Fruit fly (Drosophila melanogaster) whole organism, prepupa: ENCODE measurements around the gene Hipk.

Experiments
- Blimp-1 ChIP-seq: fragments of 200-800 bp; sonication (Bioruptor generic); optimal IDR thresholded peaks from 3 replicates; lab custom pipeline; 2017; ENCODE audit warnings: missing biosample characterization, missing genetic modification characterization, mild to moderate bottlenecking, moderate library complexity, missing genetic modification reagents
- CG10631 ChIP-seq: fragments of 200-800 bp; sonication (Bioruptor generic); optimal IDR thresholded peaks from 2 replicates; lab custom pipeline; 2016; ENCODE audit warnings: missing biosample characterization, missing genetic modification characterization
- CG10669 ChIP-seq: fragments of 200-800 bp; sonication (Bioruptor generic); optimal IDR thresholded peaks from 3 replicates; lab custom pipeline; 2018; ENCODE audit warnings: missing biosample characterization, mild to moderate bottlenecking, missing genetic modification characterization, moderate library complexity
- CG11294 ChIP-seq: fragments of 200-800 bp; sonication (Bioruptor generic); IDR thresholded peaks from 2 replicates; pipeline ENCODE4 v1.3.6; 2022; ENCODE audit warnings: missing biosample characterization, missing genetic modification characterization
- CG11762 ChIP-seq: fragments of 200-800 bp; sonication (Bioruptor generic); optimal IDR thresholded peaks from 3 replicates; lab custom pipeline; 2016; ENCODE audit warnings: missing biosample characterization, missing genetic modification characterization; ENCODE audit not compliant: insufficient read depth
- CG1621 ChIP-seq: fragments of 200-800 bp; sonication (Bioruptor generic); optimal IDR thresholded peaks from 3 replicates; lab custom pipeline; 2018; ENCODE audit warnings: missing biosample characterization, mild to moderate bottlenecking, missing genetic modification characterization
- CG16779 ChIP-seq: fragments of 200-800 bp; sonication (Bioruptor generic); optimal IDR thresholded peaks from 3 replicates; lab custom pipeline; 2017; ENCODE audit warnings: missing biosample characterization, mild to moderate bottlenecking, missing genetic modification characterization
- CG3032 ChIP-seq: fragments of 200-800 bp; optimal IDR thresholded peaks from 2 replicates; lab custom pipeline; 2019; ENCODE audit warnings: missing biosample characterization, mild to moderate bottlenecking, missing genetic modification characterization, moderate library complexity
- CG31627 ChIP-seq: fragments of 200-800 bp; sonication (Bioruptor generic); optimal IDR thresholded peaks from 3 replicates; lab custom pipeline; 2016; ENCODE audit warnings: missing biosample characterization, missing genetic modification characterization
- CG34406 ChIP-seq: fragments of 200-800 bp; sonication (Bioruptor generic); optimal IDR thresholded peaks from 3 replicates; lab custom pipeline; 2016; ENCODE audit warnings: missing biosample characterization, missing genetic modification characterization
- CG3919 ChIP-seq: fragments of 200-800 bp; sonication (Bioruptor generic); optimal IDR thresholded peaks from 3 replicates; lab custom pipeline; 2016; ENCODE audit warnings: missing biosample characterization, missing genetic modification characterization
- CG6163 ChIP-seq: fragments of 200-800 bp; sonication (Bioruptor generic); IDR thresholded peaks from 3 replicates; pipeline ENCODE4 v1.3.6; 2022; ENCODE audit warnings: missing biosample characterization, missing genetic modification characterization
- CG6276 ChIP-seq: fragments of 200-800 bp; sonication (Bioruptor generic); optimal IDR thresholded peaks from 2 replicates; lab custom pipeline; 2017; ENCODE audit warnings: missing biosample characterization, mild to moderate bottlenecking, missing genetic modification characterization
- CG6792 ChIP-seq: fragments of 200-800 bp; sonication (Bioruptor generic); optimal IDR thresholded peaks from 3 replicates; lab custom pipeline; 2016; ENCODE audit warnings: missing biosample characterization, missing genetic modification characterization
- CG6808 ChIP-seq: fragments of 200-800 bp; sonication (Bioruptor generic); optimal IDR thresholded peaks from 3 replicates; lab custom pipeline; 2017; ENCODE audit warnings: missing biosample characterization, missing genetic modification characterization, mild to moderate bottlenecking, moderate library complexity, missing genetic modification reagents
- CG6854 ChIP-seq: fragments of 200-800 bp; sonication (Bioruptor generic); optimal IDR thresholded peaks from 2 replicates; lab custom pipeline; 2017; ENCODE audit warnings: missing biosample characterization, mild to moderate bottlenecking, missing genetic modification characterization
- CG7368 ChIP-seq: fragments of 200-800 bp; sonication (Bioruptor generic); optimal IDR thresholded peaks from 3 replicates; lab custom pipeline; 2016; ENCODE audit warnings: missing biosample characterization, missing genetic modification characterization
- CG8119 ChIP-seq: fragments of 200-800 bp; sonication (Bioruptor generic); IDR thresholded peaks from 3 replicates; pipeline ENCODE4 v1.3.6; 2022; ENCODE audit warnings: missing biosample characterization, missing genetic modification characterization
- CG8632 ChIP-seq: fragments of 200-800 bp; sonication (Bioruptor generic); optimal IDR thresholded peaks from 3 replicates; lab custom pipeline; 2016; ENCODE audit warnings: missing biosample characterization, missing genetic modification characterization
- CG9139 ChIP-seq: fragments of 200-800 bp; sonication (Bioruptor generic); optimal IDR thresholded peaks from 3 replicates; lab custom pipeline; 2017; ENCODE audit warnings: missing biosample characterization, mild to moderate bottlenecking, missing genetic modification characterization
- Eip75B ChIP-seq: fragments of 200-800 bp; sonication (Bioruptor generic); optimal IDR thresholded peaks from 3 replicates; lab custom pipeline; 2016; ENCODE audit warnings: missing biosample characterization, missing genetic modification characterization
- Eip78C ChIP-seq: fragments of 200-800 bp; sonication (Bioruptor generic); peaks from one replicate; lab custom pipeline; 2016; ENCODE audit warnings: missing biosample characterization, missing genetic modification characterization
- Eip93F ChIP-seq: fragments of 200-800 bp; sonication (Bioruptor generic); optimal IDR thresholded peaks from 2 replicates; lab custom pipeline; 2016; ENCODE audit warnings: missing biosample characterization, mild to moderate bottlenecking, missing genetic modification characterization
- Ets21C ChIP-seq: fragments of 200-800 bp; sonication (Bioruptor generic); optimal IDR thresholded peaks from 3 replicates; lab custom pipeline; 2016; ENCODE audit warnings: missing biosample characterization, missing genetic modification characterization
- Ets96B ChIP-seq: fragments of 200-800 bp; optimal IDR thresholded peaks from 2 replicates; lab custom pipeline; 2019; ENCODE audit warnings: missing biosample characterization, mild to moderate bottlenecking, missing genetic modification characterization, moderate library complexity
- Gug ChIP-seq: fragments of 200-800 bp; sonication (Bioruptor generic); IDR thresholded peaks from 2 replicates; pipeline ENCODE4 v1.3.6; 2022; ENCODE audit warnings: missing biosample characterization, missing genetic modification characterization
- Hr39 ChIP-seq: fragments of 200-800 bp; sonication (Bioruptor generic); optimal IDR thresholded peaks from 2 replicates; lab custom pipeline; 2016; ENCODE audit warnings: missing biosample characterization, missing genetic modification characterization
- Lpt ChIP-seq: fragments of 200-800 bp; sonication (Bioruptor generic); optimal IDR thresholded peaks from 3 replicates; lab custom pipeline; 2016; ENCODE audit warnings: missing biosample characterization, missing genetic modification characterization
- Met ChIP-seq: fragments of 200-800 bp; sonication (Bioruptor generic); optimal IDR thresholded peaks from 3 replicates; lab custom pipeline; 2016; ENCODE audit warnings: missing biosample characterization, missing genetic modification characterization
- OdsH ChIP-seq: fragments of 200-800 bp; sonication (Bioruptor generic); optimal IDR thresholded peaks from 3 replicates; lab custom pipeline; 2016; ENCODE audit warnings: missing biosample characterization, missing genetic modification characterization
- Smox ChIP-seq: fragments of 200-800 bp; sonication (Bioruptor generic); optimal IDR thresholded peaks from 3 replicates; lab custom pipeline; 2016; ENCODE audit warnings: missing biosample characterization, missing genetic modification characterization
- Sox102F ChIP-seq: fragments of 200-800 bp; sonication (Bioruptor generic); optimal IDR thresholded peaks from 2 replicates; lab custom pipeline; 2016; ENCODE audit warnings: missing biosample characterization, mild to moderate bottlenecking, missing genetic modification characterization
- Sox14 ChIP-seq: fragments of 200-800 bp; sonication (Bioruptor generic); optimal IDR thresholded peaks from 3 replicates; lab custom pipeline; 2016; ENCODE audit warnings: missing biosample characterization, missing genetic modification characterization
- cyc ChIP-seq: fragments of 200-800 bp; sonication (Bioruptor generic); optimal IDR thresholded peaks from 3 replicates; lab custom pipeline; 2016; ENCODE audit warnings: missing biosample characterization, missing genetic modification characterization
- dsx ChIP-seq: fragments of 200-800 bp; optimal IDR thresholded peaks from 3 replicates; lab custom pipeline; 2019; ENCODE audit warnings: missing biosample characterization, mild to moderate bottlenecking, missing genetic modification characterization, moderate library complexity; ENCODE audit not compliant: poor library complexity, severe bottlenecking
- eg ChIP-seq: fragments of 200-800 bp; sonication (Bioruptor generic); IDR thresholded peaks from 3 replicates; pipeline ENCODE4 v1.3.6; 2022; ENCODE audit warnings: missing biosample characterization, missing genetic modification characterization
- esn ChIP-seq: fragments of 200-800 bp; sonication (Bioruptor generic); optimal IDR thresholded peaks from 2 replicates; lab custom pipeline; 2016; ENCODE audit warnings: missing biosample characterization, mild to moderate bottlenecking, missing genetic modification characterization, moderate library complexity
- fd59A ChIP-seq: fragments of 200-800 bp; sonication (Bioruptor generic); optimal IDR thresholded peaks from 2 replicates; lab custom pipeline; 2017; ENCODE audit warnings: missing biosample characterization, mild to moderate bottlenecking, missing genetic modification characterization, missing genetic modification reagents
- fd85E ChIP-seq: fragments of 200-800 bp; sonication (Bioruptor generic); optimal IDR thresholded peaks from 3 replicates; lab custom pipeline; 2016; ENCODE audit warnings: missing biosample characterization, missing genetic modification characterization
- fkh ChIP-seq: fragments of 200-800 bp; sonication (Bioruptor generic); optimal IDR thresholded peaks from 3 replicates; lab custom pipeline; 2017; ENCODE audit warnings: missing biosample characterization, mild to moderate bottlenecking, missing genetic modification characterization, moderate library complexity
- net ChIP-seq: fragments of 200-800 bp; sonication (Bioruptor generic); optimal IDR thresholded peaks from 3 replicates; lab custom pipeline; 2016; ENCODE audit warnings: missing biosample characterization, missing genetic modification characterization
- pdm3 ChIP-seq: fragments of 200-800 bp; sonication (Bioruptor generic); optimal IDR thresholded peaks from 3 replicates; lab custom pipeline; 2016; ENCODE audit warnings: missing biosample characterization, missing genetic modification characterization
- spab ChIP-seq: fragments of 200-800 bp; sonication (Bioruptor generic); optimal IDR thresholded peaks from 2 replicates; lab custom pipeline; 2017; ENCODE audit warnings: missing biosample characterization, mild to moderate bottlenecking, missing genetic modification characterization, missing genetic modification reagents
- ss ChIP-seq, 2 experiments: fragments of 200-800 bp; sonication (Bioruptor generic); optimal IDR thresholded peaks; 2 replicates in 1 of 2; 3 replicates in 1 of 2; lab custom pipeline; 2017 to 2018; ENCODE audit warnings: mild to moderate bottlenecking in 2 of 2, missing biosample characterization in 2 of 2, missing genetic modification characterization in 2 of 2, moderate library complexity in 1 of 2
- svp ChIP-seq: fragments of 200-800 bp; sonication (Bioruptor generic); peaks from one replicate; lab custom pipeline; 2016; ENCODE audit warnings: missing biosample characterization, missing genetic modification characterization
- topi ChIP-seq: fragments of 200-800 bp; sonication (Bioruptor generic); optimal IDR thresholded peaks from 3 replicates; lab custom pipeline; 2016; ENCODE audit warnings: missing biosample characterization, missing genetic modification characterization

Gene Hipk

dm6 chr3L:563002-563627, 20.3 kb downstream of the Hipk start (continued):
- TF ChIP-seq OdsH (GFP tag; lab: Kevin White, UChicago) (peak; percentile 71), CG31627 (GFP tag; lab: Kevin White, UChicago) (peak; percentile 35), CG10631 (peak; percentile 30), esn (GFP tag; lab: Kevin White, UChicago) (peak; percentile 6), Smox (GFP tag; lab: Kevin White, UChicago) (peak; percentile 27), ss (GFP tag; optimal IDR thresholded peaks at IDR 0.05; lab: Kevin White, UChicago) (peak in 1 of 2 experiments; percentile 24), cyc (GFP tag; lab: Kevin White, UChicago) (peak; percentile 21), Eip75B (no peak), net (GFP tag; lab: Kevin White, UChicago) (peak; percentile 72), Sox102F (GFP tag; lab: Kevin White, UChicago) (no peak), Met (GFP tag; lab: Kevin White, UChicago) (peak; percentile 40), CG7368 (peak; percentile 0), dsx (no peak), CG6163 (peak; percentile 89), CG11762 (GFP tag; lab: Kevin White, UChicago) (peak; percentile 61), Sox14 (GFP tag; lab: Kevin White, UChicago) (peak; percentile 46), CG10669 (no peak), eg (GFP tag; lab: Robert Waterston, UW) (peak; percentile 96), Ets21C (GFP tag; lab: Kevin White, UChicago) (no peak), CG1621 (tag; lab: Kevin White, UChicago) (no peak), CG6276 (GFP tag; lab: Kevin White, UChicago) (peak; percentile 93), Hr39 (GFP tag; lab: Kevin White, UChicago) (peak; percentile 33), Eip93F (GFP tag; lab: Kevin White, UChicago) (no peak), Blimp-1 (GFP tag; lab: Kevin White, UChicago) (peak; percentile 7), CG3032 (tag; lab: Kevin White, UChicago) (no peak), spab (peak; percentile 14), CG16779 (peak; percentile 47), fkh (GFP tag; lab: Kevin White, UChicago) (no peak), topi (GFP tag; lab: Kevin White, UChicago) (peak; percentile 47), CG6792 (GFP tag; lab: Kevin White, UChicago) (peak; percentile 42), CG3919 (peak; percentile 63), CG11294 (peak; percentile 87), svp (peak; percentile 83), Ets96B (tag; lab: Kevin White, UChicago) (peak; percentile 27)
- TF ChIP-seq, all 60 proteins: peak for 45

- TF ChIP-seq spab (no peak), CG34406 (GFP tag; lab: Kevin White, UChicago) (no peak), fkh (GFP tag; lab: Kevin White, UChicago) (no peak), CG1621 (tag; lab: Kevin White, UChicago) (no peak), Smox (GFP tag; lab: Kevin White, UChicago) (no peak), fd85E (GFP tag; lab: Kevin White, UChicago) (no peak), CG8119 (GFP tag; lab: Robert Waterston, UW) (peak; percentile 79), Met (GFP tag; lab: Kevin White, UChicago) (no peak), esn (GFP tag; lab: Kevin White, UChicago) (peak; percentile 27), CG16779 (no peak), pdm3 (GFP tag; lab: Kevin White, UChicago) (peak; percentile 53), topi (GFP tag; lab: Kevin White, UChicago) (no peak), Eip93F (GFP tag; lab: Kevin White, UChicago) (no peak), CG6276 (GFP tag; lab: Kevin White, UChicago) (no peak), Eip75B (peak; percentile 10), OdsH (GFP tag; lab: Kevin White, UChicago) (peak; percentile 47), CG3919 (peak; percentile 27), CG10669 (no peak), CG31627 (GFP tag; lab: Kevin White, UChicago) (no peak), Sox102F (GFP tag; lab: Kevin White, UChicago) (no peak), Hr39 (GFP tag; lab: Kevin White, UChicago) (peak; percentile 26), CG6854 (GFP tag; lab: Kevin White, UChicago) (no peak), net (GFP tag; lab: Kevin White, UChicago) (peak; percentile 48), fd59A (no peak), Eip78C (no peak), Gug (GFP tag; lab: Robert Waterston, UW) (no peak), CG6808 (GFP tag; lab: Kevin White, UChicago) (no peak), Lpt (GFP tag; lab: Kevin White, UChicago) (no peak), CG9139 (GFP tag; lab: Kevin White, UChicago) (no peak), CG8632 (GFP tag; lab: Kevin White, UChicago) (no peak), CG7368 (no peak), eg (GFP tag; lab: Robert Waterston, UW) (peak; percentile 69), Sox14 (GFP tag; lab: Kevin White, UChicago) (peak; percentile 61), dsx (no peak), ss (GFP tag; optimal IDR thresholded peaks at IDR 0.05; lab: Kevin White, UChicago) (no peak)
Measured at dm6 chr3L:563951-564350, 21.1 kb downstream of the Hipk start.
